Worm (Caenorhabditis elegans) whole organism, midembryonic: ENCODE results near the gene col-108.

Experiments
- T22C8.4 ChIP-seq: fragments of 200-800 bp; sonication (Bioruptor generic); IDR thresholded peaks from 2 replicates; pipeline ENCODE4 v1.3.6; 2022; ENCODE audit warnings: missing genetic modification characterization, missing compliant biosample characterization
- cog-1 ChIP-seq: sonication (generic microtip); optimal IDR thresholded peaks from 2 replicates; lab custom pipeline; 2016; ENCODE audit warnings: missing genetic modification characterization, missing compliant biosample characterization
- flt-1 ChIP-seq: fragments of 200-800 bp; sonication (Bioruptor generic); IDR thresholded peaks from 2 replicates; pipeline ENCODE4 v1.3.6; 2022; ENCODE audit warnings: missing genetic modification characterization, missing compliant biosample characterization
- klf-2 ChIP-seq: fragments of 200-800 bp; sonication (Bioruptor generic); conservative IDR thresholded peaks from 2 replicates; pipeline ENCODE4 v1.3.6; 2022; ENCODE audit warnings: missing genetic modification reagents, missing genetic modification characterization, missing compliant biosample characterization
- med-1 ChIP-seq: sonication (generic microtip); optimal IDR thresholded peaks from 2 replicates; lab custom pipeline; 2017; ENCODE audit warnings: missing genetic modification characterization, mild to moderate bottlenecking, missing compliant biosample characterization, antibody characterized with exemption, missing genetic modification reagents; ENCODE audit not compliant: insufficient read depth
- ref-1 ChIP-seq: fragments of 200-800 bp; sonication (Bioruptor generic); conservative IDR thresholded peaks from 2 replicates; pipeline ENCODE4 v1.3.6; 2022; ENCODE audit warnings: missing genetic modification reagents, missing genetic modification characterization, missing compliant biosample characterization
- tab-1 ChIP-seq: fragments of 200-800 bp; sonication (Bioruptor generic); IDR thresholded peaks from 2 replicates; pipeline ENCODE4 v1.3.6; 2022; ENCODE audit warnings: missing genetic modification characterization, missing compliant biosample characterization
- ztf-23 ChIP-seq: fragments of 200-800 bp; sonication (Bioruptor generic); IDR thresholded peaks from 2 replicates; pipeline ENCODE4 v1.3.6; 2022; ENCODE audit warnings: missing genetic modification reagents, missing genetic modification characterization, missing compliant biosample characterization
- ztf-29 ChIP-seq: fragments of 200-800 bp; sonication (Bioruptor generic); IDR thresholded peaks from 2 replicates; pipeline ENCODE4 v1.3.6; 2022; ENCODE audit warnings: missing genetic modification reagents, missing genetic modification characterization, missing compliant biosample characterization

The col-108 gene

ce11 chrIV:1814764-1815518 lies 46.6 kb downstream of the col-108 start, which contains the start of gene snn-1:
Gene snn-1 (minus strand): TSS chrIV:1815118.
- TF ChIP-seq med-1 (GFP tag; lab: Kevin White, UChicago) (no peak), flt-1 (GFP tag; lab: Robert Waterston, UW) (no peak), cog-1 (tag; lab: Kevin White, UChicago) (no peak), T22C8.4 (no peak), ref-1 (GFP tag; lab: Robert Waterston, UW) (no peak), ztf-29 (GFP tag; lab: Robert Waterston, UW) (no peak), ztf-23 (GFP tag; lab: Robert Waterston, UW) (no peak), klf-2 (GFP tag; lab: Robert Waterston, UW) (no peak), tab-1 (GFP tag; lab: Robert Waterston, UW) (no peak)

DNA sequence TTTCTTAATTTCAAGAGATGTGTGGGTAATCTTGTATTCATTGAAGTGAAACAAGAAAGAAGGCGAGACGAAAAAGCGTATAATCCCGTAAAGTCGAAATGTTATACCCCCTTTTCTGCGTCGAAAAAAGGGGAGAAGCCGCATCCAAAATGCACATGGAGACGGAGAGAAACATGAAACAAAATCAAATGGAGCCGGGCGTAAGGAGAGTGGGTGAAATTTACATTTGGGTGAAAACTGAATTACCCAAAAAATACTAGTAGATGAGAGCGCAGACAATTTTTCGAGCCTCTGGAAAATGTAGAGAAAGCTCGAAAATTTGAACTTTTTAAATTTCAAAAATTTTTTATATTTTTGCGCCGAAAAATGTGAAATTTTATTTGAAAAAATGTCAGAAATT lies 47.9 kb downstream of the col-108 start:
- TF ChIP-seq cog-1 (tag; lab: Kevin White, UChicago): no peak
- TF ChIP-seq flt-1 (GFP tag; lab: Robert Waterston, UW): no peak
- no peak for TF ChIP-seq ztf-23 (GFP tag; lab: Robert Waterston, UW)
- no peak for TF ChIP-seq ref-1 (GFP tag; lab: Robert Waterston, UW)

- TF ChIP-seq ztf-23 (GFP tag; lab: Robert Waterston, UW): no peak
- TF ChIP-seq cog-1 (tag; lab: Kevin White, UChicago): no peak
- no peak for TF ChIP-seq klf-2 (GFP tag; lab: Robert Waterston, UW)
- no peak for TF ChIP-seq ztf-29 (GFP tag; lab: Robert Waterston, UW)
- TF ChIP-seq ref-1 (GFP tag; lab: Robert Waterston, UW): no peak
- TF ChIP-seq med-1 (GFP tag; lab: Kevin White, UChicago): no peak
- TF ChIP-seq flt-1 (GFP tag; lab: Robert Waterston, UW): no peak
- no peak for TF ChIP-seq tab-1 (GFP tag; lab: Robert Waterston, UW)
- no peak for TF ChIP-seq T22C8.4
Measured at ce11 chrIV:1818467-1819076, 50.2 kb downstream of the col-108 start.
